Worm (Caenorhabditis elegans): ENCODE data around the gene elt-2.
A peak's percentile ranks its signal among the peaks of the same experiment; 100 is the strongest.

elt-2 gene

DNA sequence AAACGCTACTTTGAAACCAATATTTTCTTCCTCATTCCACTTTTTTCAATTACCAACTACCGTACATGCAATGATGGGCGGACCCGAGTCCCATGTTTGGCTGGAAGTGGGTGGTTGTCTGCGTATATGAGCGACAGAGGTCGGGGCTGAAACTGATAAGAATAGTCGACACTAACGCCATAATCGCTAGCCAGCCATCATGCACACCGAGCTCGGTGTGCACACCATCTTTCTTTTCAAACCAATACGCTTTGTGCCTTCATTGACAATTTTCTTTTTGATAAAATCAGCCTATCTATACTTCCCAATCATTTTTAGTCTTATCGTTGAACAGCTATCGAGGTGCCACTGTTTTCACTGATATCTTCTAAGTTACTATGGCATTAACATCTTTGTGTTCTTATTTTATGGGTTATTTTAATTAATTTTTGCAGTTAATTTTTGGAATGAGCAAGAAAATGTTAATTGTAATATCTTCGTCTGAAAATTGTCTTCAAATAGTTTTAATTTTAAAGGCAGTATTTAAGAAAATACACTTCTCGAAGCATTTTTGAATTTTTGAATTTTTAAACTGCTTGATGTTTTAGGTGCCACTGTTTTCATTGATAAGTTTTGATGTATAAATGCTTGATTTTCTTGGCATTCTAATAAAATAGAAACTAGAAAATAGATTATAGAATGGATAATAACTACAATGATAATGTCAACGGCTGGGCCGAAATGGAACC, at the start of gene elt-2:
Gene elt-2 (plus strand): TSS at position 678 of the 728 bp plus-strand sequence.
- no peak for TF ChIP-seq ceh-43 (GFP tag; optimal IDR thresholded peaks at IDR 0.05)
- TF ChIP-seq pha-4 (tag; optimal IDR thresholded peaks at IDR 0.05) = no peak
- no peak for TF ChIP-seq blmp-1 (tag; optimal IDR thresholded peaks at IDR 0.05)
- TF ChIP-seq mab-5 (tag; optimal IDR thresholded peaks at IDR 0.05) = no peak
- TF ChIP-seq ces-1 (GFP tag; optimal IDR thresholded peaks at IDR 0.05) = no peak
- TF ChIP-seq nhr-237 (tag; optimal IDR thresholded peaks at IDR 0.05) = no peak

DNA sequence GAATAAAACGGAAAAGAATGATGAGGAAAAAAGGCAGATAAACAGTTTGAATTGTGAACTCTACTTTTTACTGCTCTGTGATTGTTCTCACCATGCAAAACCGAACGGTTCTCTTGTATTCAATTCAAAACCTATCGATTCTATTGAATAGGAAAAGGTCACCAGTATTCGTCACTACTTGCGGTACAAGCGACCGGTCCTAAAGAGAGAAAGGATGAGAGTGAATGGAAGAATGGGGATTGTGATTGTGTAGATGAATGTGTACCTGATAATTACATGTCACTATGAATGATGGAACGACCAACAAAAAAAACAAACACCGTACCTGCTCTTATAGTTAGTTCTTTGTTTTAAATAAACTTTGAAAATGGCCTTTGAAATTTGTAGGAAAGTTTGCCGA, 48.3 kb upstream of the elt-2 start:
- TF ChIP-seq zip-8 (tag; optimal IDR thresholded peaks at IDR 0.05) (no peak), mab-5 (tag; optimal IDR thresholded peaks at IDR 0.05) (no peak), nhr-28 (tag; optimal IDR thresholded peaks at IDR 0.05) (no peak), nhr-12 (tag; optimal IDR thresholded peaks at IDR 0.05) (no peak), hlh-1 (tag; optimal IDR thresholded peaks at IDR 0.05) (no peak), ztf-11 (tag; optimal IDR thresholded peaks at IDR 0.05) (no peak), snpc-4 (tag; optimal IDR thresholded peaks at IDR 0.05) (no peak), nhr-2 (tag; optimal IDR thresholded peaks at IDR 0.05) (no peak), ceh-43 (GFP tag; optimal IDR thresholded peaks at IDR 0.05) (no peak), lin-32 (GFP tag; optimal IDR thresholded peaks at IDR 0.05) (no peak), bed-3 (GFP tag; optimal IDR thresholded peaks at IDR 0.05) (no peak), cnd-1 (tag; optimal IDR thresholded peaks at IDR 0.05) (no peak), M03D4.4 (tag; optimal IDR thresholded peaks at IDR 0.05) (no peak), ham-2 (GFP tag; optimal IDR thresholded peaks at IDR 0.05) (no peak), ceh-39 (tag; optimal IDR thresholded peaks at IDR 0.05) (no peak), elt-3 (tag; optimal IDR thresholded peaks at IDR 0.05) (no peak), mep-1 (tag; optimal IDR thresholded peaks at IDR 0.05) (no peak), nhr-237 (tag; optimal IDR thresholded peaks at IDR 0.05) (no peak), drap-1 (GFP tag; optimal IDR thresholded peaks at IDR 0.05) (no peak)

DNA sequence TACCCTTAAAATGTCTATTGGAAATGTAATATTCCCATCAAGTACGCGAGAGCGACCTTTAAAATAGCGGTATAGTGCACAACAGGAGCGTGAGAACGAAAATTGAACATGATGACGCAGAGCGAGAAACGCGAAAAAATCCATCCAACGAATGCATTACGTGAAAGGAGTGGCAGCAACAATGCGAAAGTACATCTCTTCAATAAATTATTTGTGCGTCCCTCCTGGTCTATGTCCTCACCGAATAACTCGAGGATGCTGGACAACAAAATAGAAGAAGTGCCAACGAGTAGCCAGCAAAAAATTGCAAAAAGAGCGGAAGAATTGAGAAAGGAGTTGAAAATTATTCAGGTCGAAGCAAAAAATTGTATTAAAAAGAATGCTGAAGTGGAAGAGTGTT, 47.2 kb upstream of the elt-2 start:
- TF ChIP-seq nhr-237 (tag; optimal IDR thresholded peaks at IDR 0.05) (no peak), mep-1 (tag; optimal IDR thresholded peaks at IDR 0.05) (no peak), lin-13 (tag; optimal IDR thresholded peaks at IDR 0.05) (no peak), cnd-1 (tag; optimal IDR thresholded peaks at IDR 0.05) (no peak), ceh-43 (GFP tag; optimal IDR thresholded peaks at IDR 0.05) (no peak), snpc-4 (tag; optimal IDR thresholded peaks at IDR 0.05) (no peak), lsy-2 (tag; optimal IDR thresholded peaks at IDR 0.05) (no peak), ztf-11 (tag; optimal IDR thresholded peaks at IDR 0.05) (no peak), lin-32 (GFP tag; optimal IDR thresholded peaks at IDR 0.05) (no peak), unc-62 (GFP tag; optimal IDR thresholded peaks at IDR 0.05) (no peak), tbx-8 (GFP tag; optimal IDR thresholded peaks at IDR 0.05) (no peak), blmp-1 (tag; optimal IDR thresholded peaks at IDR 0.05) (no peak), ham-2 (GFP tag; optimal IDR thresholded peaks at IDR 0.05) (no peak), unc-39 (tag; optimal IDR thresholded peaks at IDR 0.05) (no peak), ceh-83 (GFP tag; optimal IDR thresholded peaks at IDR 0.05) (no peak), elt-1 (tag; optimal IDR thresholded peaks at IDR 0.05; ENCODE audit: borderline replicate concordance, insufficient read depth) (no peak), pha-4 (tag; optimal IDR thresholded peaks at IDR 0.05) (no peak), sem-2 (GFP tag; optimal IDR thresholded peaks at IDR 0.05) (no peak)

DNA sequence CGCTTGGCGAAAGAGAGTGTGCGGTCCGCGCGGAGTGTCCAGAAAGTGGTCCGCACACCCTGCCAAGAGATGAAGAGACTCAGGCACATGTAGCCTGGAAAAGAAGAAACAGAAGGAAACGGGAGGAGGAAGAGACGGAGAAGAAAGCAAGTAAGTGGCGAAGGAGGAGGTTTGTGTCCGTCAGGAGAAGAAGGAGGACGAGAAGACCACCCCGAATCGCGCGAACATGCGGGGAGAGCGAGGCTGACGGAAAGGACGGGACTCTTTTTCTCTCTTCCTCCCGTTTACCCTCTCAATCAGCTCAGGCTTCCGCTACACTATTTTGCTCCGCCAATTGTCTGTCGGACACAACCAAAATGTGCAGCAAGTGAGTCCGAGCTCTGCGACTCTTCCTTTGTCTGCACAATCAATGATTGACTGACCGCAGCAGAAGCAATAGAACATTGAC, 45.5 kb upstream of the elt-2 start:
- TF ChIP-seq ces-1 (GFP tag; optimal IDR thresholded peaks at IDR 0.05) (peak; percentile 74), sem-2 (GFP tag; optimal IDR thresholded peaks at IDR 0.05) (no peak), mab-5 (tag; optimal IDR thresholded peaks at IDR 0.05) (no peak), zip-8 (tag; optimal IDR thresholded peaks at IDR 0.05) (no peak), ceh-39 (tag; optimal IDR thresholded peaks at IDR 0.05) (no peak), bed-3 (GFP tag; optimal IDR thresholded peaks at IDR 0.05) (no peak), unc-62 (GFP tag; optimal IDR thresholded peaks at IDR 0.05) (peak; percentile 83), ham-2 (GFP tag; optimal IDR thresholded peaks at IDR 0.05) (peak; percentile 87), blmp-1 (tag; optimal IDR thresholded peaks at IDR 0.05) (no peak), ztf-11 (tag; optimal IDR thresholded peaks at IDR 0.05) (peak; percentile 85), nhr-237 (tag; optimal IDR thresholded peaks at IDR 0.05) (no peak), drap-1 (GFP tag; optimal IDR thresholded peaks at IDR 0.05) (no peak), sptf-1 (tag; optimal IDR thresholded peaks at IDR 0.05) (peak; percentile 75), ceh-83 (GFP tag; optimal IDR thresholded peaks at IDR 0.05) (no peak), tbx-8 (GFP tag; optimal IDR thresholded peaks at IDR 0.05) (peak; percentile 34), cnd-1 (tag; optimal IDR thresholded peaks at IDR 0.05) (peak; percentile 38), unc-120 (tag; optimal IDR thresholded peaks at IDR 0.05; ENCODE audit: poor library complexity, severe bottlenecking) (peak; percentile 95), lin-13 (tag; optimal IDR thresholded peaks at IDR 0.05) (peak; percentile 39), nhr-12 (tag; optimal IDR thresholded peaks at IDR 0.05) (no peak), snpc-4 (tag; optimal IDR thresholded peaks at IDR 0.05) (no peak), pha-4 (tag; optimal IDR thresholded peaks at IDR 0.05) (peak; percentile 84), mls-2 (tag; optimal IDR thresholded peaks at IDR 0.05) (peak; percentile 73), M03D4.4 (tag; optimal IDR thresholded peaks at IDR 0.05) (peak; percentile 71), nhr-76 (tag; optimal IDR thresholded peaks at IDR 0.05) (no peak), elt-3 (tag; optimal IDR thresholded peaks at IDR 0.05) (no peak), lin-32 (GFP tag; optimal IDR thresholded peaks at IDR 0.05) (no peak), mep-1 (tag; optimal IDR thresholded peaks at IDR 0.05) (peak; percentile 59), nhr-28 (tag; optimal IDR thresholded peaks at IDR 0.05) (no peak), nhr-2 (tag; optimal IDR thresholded peaks at IDR 0.05) (no peak), flh-1 (GFP tag; optimal IDR thresholded peaks at IDR 0.05) (no peak), elt-1 (tag; optimal IDR thresholded peaks at IDR 0.05; ENCODE audit: borderline replicate concordance, insufficient read depth) (no peak), hlh-1 (tag; optimal IDR thresholded peaks at IDR 0.05) (peak; percentile 69), ceh-43 (GFP tag; optimal IDR thresholded peaks at IDR 0.05) (peak; percentile 3), unc-39 (tag; optimal IDR thresholded peaks at IDR 0.05) (no peak), lsy-2 (tag; optimal IDR thresholded peaks at IDR 0.05) (peak; percentile 31)
